Worm (Caenorhabditis elegans) whole organism, L4/young adult: Measurements from ENCODE around the gene srbc-77.

Experiments
- W03F9.2 ChIP-seq: fragments of 150-350 bp; optimal IDR thresholded peaks from 2 replicates; lab custom pipeline; 2014; ENCODE audit warnings: missing biosample characterization, missing genetic modification characterization
- him-1 ChIP-seq: sonication (generic microtip); optimal IDR thresholded peaks from 2 replicates; lab custom pipeline; 2016; ENCODE audit warnings: missing genotype, missing genetic modification reagents, missing genetic modification characterization, missing compliant biosample characterization

DNA sequence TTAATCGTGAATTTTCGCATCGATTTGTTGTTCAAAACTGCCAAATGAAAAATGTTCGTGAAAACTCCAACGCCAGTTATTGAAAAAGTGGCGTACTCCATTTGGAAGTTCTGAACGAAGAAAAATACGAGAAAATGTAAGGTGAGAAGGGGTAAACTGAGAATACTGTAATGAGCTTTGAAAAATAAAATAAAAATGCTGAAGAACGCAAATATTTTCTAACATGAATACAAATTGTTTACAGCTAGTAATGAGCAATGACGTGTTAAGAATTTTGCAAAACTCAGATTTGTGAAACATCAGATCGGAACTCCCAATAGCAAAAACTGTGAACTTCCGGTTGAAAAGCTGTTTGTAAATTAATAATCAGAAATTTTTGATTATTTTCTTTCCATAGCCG, 2.4 kb downstream of the srbc-77 start, which contains the start of gene srw-26:
- TF ChIP-seq him-1 (tag; lab: Kevin White, UChicago) (no peak), W03F9.2 (tag; lab: Kevin White, UChicago) (no peak)
